Fruit fly (Drosophila melanogaster): ENCODE measurements around the gene CG45080.

DNA sequence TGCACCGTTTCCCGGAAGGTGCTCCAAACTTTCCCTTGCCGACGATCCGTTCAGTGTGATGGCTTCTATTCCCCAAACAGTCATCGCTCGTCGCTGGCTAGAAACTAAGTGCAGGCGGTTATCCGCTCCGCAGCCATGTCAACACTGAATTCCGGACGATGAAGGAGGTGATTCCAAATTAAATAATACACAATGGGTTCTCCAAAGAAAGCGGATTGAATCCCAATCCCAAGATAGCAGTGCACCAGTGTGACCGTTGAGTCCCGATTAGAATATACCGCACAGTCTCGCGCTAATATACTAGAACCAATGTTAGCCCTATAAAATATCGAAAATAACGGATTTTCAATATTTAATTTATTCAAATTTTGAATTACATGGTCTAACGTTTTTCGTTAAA lies 47.3 kb downstream of the CG45080 start, which contains the start of gene TBC1D5:
- no peak for TF ChIP-seq CG15336 (GFP tag; IDR thresholded peaks at IDR 0.05)
- TF ChIP-seq CG8319 (GFP tag; optimal IDR thresholded peaks at IDR 0.05) = no peak
- no peak for TF ChIP-seq CG16779 (tag; optimal IDR thresholded peaks at IDR 0.05)
- TF ChIP-seq CG10631 (GFP tag; optimal IDR thresholded peaks at IDR 0.05) = no peak
- no peak for TF ChIP-seq Eip75B (GFP tag; optimal IDR thresholded peaks at IDR 0.05)
- TF ChIP-seq cyc (GFP tag; optimal IDR thresholded peaks at IDR 0.05) = no peak
- TF ChIP-seq fkh (GFP tag; optimal IDR thresholded peaks at IDR 0.05) = no peak
- no peak for TF ChIP-seq Blimp-1 (GFP tag; optimal IDR thresholded peaks at IDR 0.05)
- TF ChIP-seq spab (GFP tag; optimal IDR thresholded peaks at IDR 0.05) = no peak
- TF ChIP-seq CG6854 (GFP tag; optimal IDR thresholded peaks at IDR 0.05) = peak; percentile 14
- no peak for TF ChIP-seq CG32006 (GFP tag; optimal IDR thresholded peaks at IDR 0.05)

All from whole organism, prepupa.